Fruit fly (Drosophila melanogaster) whole organism, adult: ENCODE results near the gene CG10035.
A peak's percentile ranks its signal among the peaks of the same experiment; 100 is the strongest.

Experiments
- CG11617 ChIP-seq: fragments of 200-800 bp; sonication (Bioruptor generic); optimal IDR thresholded peaks from 2 replicates; lab custom pipeline; 2017; ENCODE audit warnings: mild to moderate bottlenecking, missing biosample characterization, missing genetic modification reagents, missing genetic modification characterization
- CG12768 ChIP-seq: fragments of 200-800 bp; sonication (Bioruptor generic); optimal IDR thresholded peaks from 2 replicates; lab custom pipeline; 2017; ENCODE audit warnings: missing biosample characterization, missing genetic modification characterization, mild to moderate bottlenecking, moderate library complexity, missing genetic modification reagents
- CG14711 ChIP-seq: fragments of 200-800 bp; sonication (Bioruptor generic); optimal IDR thresholded peaks from 2 replicates; lab custom pipeline; 2018; ENCODE audit warnings: missing biosample characterization, mild to moderate bottlenecking, missing genetic modification characterization, moderate library complexity
- CG1620 ChIP-seq: fragments of 200-800 bp; sonication (Bioruptor generic); optimal IDR thresholded peaks from 2 replicates; lab custom pipeline; 2016; ENCODE audit warnings: missing biosample characterization, missing genetic modification characterization
- CG33017 ChIP-seq: fragments of 200-800 bp; sonication (Bioruptor generic); optimal IDR thresholded peaks from 2 replicates; lab custom pipeline; 2018; ENCODE audit warnings: missing biosample characterization, mild to moderate bottlenecking, missing genetic modification characterization, moderate library complexity
- CG5204 ChIP-seq: fragments of 200-800 bp; sonication (Bioruptor generic); optimal IDR thresholded peaks from 2 replicates; lab custom pipeline; 2016; ENCODE audit warnings: missing biosample characterization, missing genetic modification characterization
- CG7045 ChIP-seq: fragments of 200-800 bp; sonication (Bioruptor generic); optimal IDR thresholded peaks from 2 replicates; lab custom pipeline; 2017; ENCODE audit warnings: missing biosample characterization, mild to moderate bottlenecking, missing genetic modification characterization
- CG7101 ChIP-seq: fragments of 200-800 bp; sonication (Bioruptor generic); optimal IDR thresholded peaks from 2 replicates; lab custom pipeline; 2018; ENCODE audit warnings: missing biosample characterization, mild to moderate bottlenecking, missing genetic modification characterization, moderate library complexity
- Clk ChIP-seq: fragments of 200-800 bp; sonication (Bioruptor generic); optimal IDR thresholded peaks from 2 replicates; lab custom pipeline; 2017; ENCODE audit warnings: missing biosample characterization, missing genetic modification characterization
- Crg-1 ChIP-seq: fragments of 200-800 bp; sonication (Bioruptor generic); optimal IDR thresholded peaks from 2 replicates; lab custom pipeline; 2016; ENCODE audit warnings: missing biosample characterization, missing genetic modification characterization
- Hr96 ChIP-seq: fragments of 200-800 bp; sonication (Bioruptor generic); optimal IDR thresholded peaks from 2 replicates; lab custom pipeline; 2016; ENCODE audit warnings: missing biosample characterization, missing genetic modification characterization
- Mnt ChIP-seq: fragments of 200-800 bp; sonication (Bioruptor generic); optimal IDR thresholded peaks from 2 replicates; lab custom pipeline; 2016; ENCODE audit warnings: missing biosample characterization, mild to moderate bottlenecking, missing genetic modification characterization
- bab1 ChIP-seq: fragments of 200-800 bp; sonication (Bioruptor generic); optimal IDR thresholded peaks from 3 replicates; lab custom pipeline; 2019; ENCODE audit warnings: missing biosample characterization, mild to moderate bottlenecking, missing genetic modification characterization, moderate library complexity
- cic ChIP-seq: fragments of 200-800 bp; sonication (Bioruptor generic); optimal IDR thresholded peaks from 2 replicates; lab custom pipeline; 2017; ENCODE audit warnings: missing biosample characterization, mild to moderate bottlenecking, missing genetic modification characterization, moderate library complexity
- cnc ChIP-seq, 2 experiments: fragments of >200 bp; optimal IDR thresholded peaks; 2 replicates each; lab custom pipeline; 2017
- kay ChIP-seq: fragments of 200-800 bp; sonication (Bioruptor generic); peaks from one replicate; lab custom pipeline; 2016; ENCODE audit warnings: missing biosample characterization, missing genetic modification characterization, borderline replicate concordance
- ovo ChIP-seq: fragments of 200-800 bp; sonication (Bioruptor generic); optimal IDR thresholded peaks from 2 replicates; lab custom pipeline; 2016; ENCODE audit warnings: missing biosample characterization, missing genetic modification characterization
- pad ChIP-seq: fragments of 200-800 bp; sonication (Bioruptor generic); optimal IDR thresholded peaks from 3 replicates; lab custom pipeline; 2017; ENCODE audit warnings: missing biosample characterization, missing genetic modification characterization, mild to moderate bottlenecking, moderate library complexity, missing genetic modification reagents
- tj ChIP-seq: fragments of 200-800 bp; sonication (Bioruptor generic); optimal IDR thresholded peaks from 3 replicates; lab custom pipeline; 2017; ENCODE audit warnings: missing biosample characterization, mild to moderate bottlenecking, missing genetic modification characterization, moderate library complexity
- toe ChIP-seq: fragments of 200-800 bp; sonication (Bioruptor generic); optimal IDR thresholded peaks from 2 replicates; lab custom pipeline; 2016; ENCODE audit warnings: missing biosample characterization, missing genetic modification characterization

The CG10035 gene

dm6 chr3R:12364580-12364979 lies 17.9 kb downstream of the CG10035 start, which contains the start of gene Tim17a1:
TSS of gene Tim17a1 (minus strand) at chr3R:12364680.
- TF ChIP-seq bab1 (GFP tag; lab: Kevin White, UChicago) (no peak), kay (no peak)

dm6 chr3R:12363544-12363943 lies 18.9 kb downstream of the CG10035 start:
- TF ChIP-seq CG33017 (tag; lab: Kevin White, UChicago) (no peak), bab1 (GFP tag; lab: Kevin White, UChicago) (peak; percentile 16), CG7101 (no peak)

- TF ChIP-seq CG5204 (GFP tag; lab: Kevin White, UChicago) (no peak), tj (GFP tag; lab: Kevin White, UChicago) (no peak)
These were observed 20.5 kb downstream of the CG10035 start for dm6 chr3R:12361962-12362497.

- TF ChIP-seq ovo: no peak
- no peak for TF ChIP-seq pad (GFP tag; lab: Kevin White, UChicago)
- TF ChIP-seq CG11617 (GFP tag; lab: Kevin White, UChicago): no peak
- TF ChIP-seq CG5204 (GFP tag; lab: Kevin White, UChicago): no peak
- TF ChIP-seq CG7045 (GFP tag; lab: Kevin White, UChicago): no peak
- no peak for TF ChIP-seq CG12768 (GFP tag; lab: Kevin White, UChicago)
These were observed 22.7 kb downstream of the CG10035 start, which contains the start of gene CG4115 for dm6 chr3R:12359837-12360236. TSS of gene CG4115 (plus strand) at chr3R:12360008.

- TF ChIP-seq bab1 (GFP tag; lab: Kevin White, UChicago): peak; percentile 19
- no peak for TF ChIP-seq ovo
- TF ChIP-seq CG7101: no peak
- peak; percentile 31 for TF ChIP-seq Mnt (GFP tag; lab: Kevin White, UChicago)
- TF ChIP-seq cnc (optimal IDR thresholded peaks at IDR 0.05; lab: Kevin White, UChicago): no peak
These were observed 26.4 kb downstream of the CG10035 start, which contains the start of gene MBD-R2 for dm6 chr3R:12356044-12356443. TSS of gene MBD-R2 (minus strand) at chr3R:12356265.

- TF ChIP-seq ovo (no peak), toe (no peak), Clk (no peak), cic (GFP tag; lab: Kevin White, UChicago) (no peak), CG12768 (GFP tag; lab: Kevin White, UChicago) (no peak), CG1620 (GFP tag; lab: Kevin White, UChicago) (no peak), pad (GFP tag; lab: Kevin White, UChicago) (no peak), Crg-1 (GFP tag; lab: Kevin White, UChicago) (no peak), Hr96 (GFP tag; lab: Kevin White, UChicago) (no peak), CG5204 (GFP tag; lab: Kevin White, UChicago) (no peak), tj (GFP tag; lab: Kevin White, UChicago) (no peak), kay (no peak), CG14711 (tag; lab: Kevin White, UChicago) (no peak), CG11617 (GFP tag; lab: Kevin White, UChicago) (no peak)
These were observed 30.5 kb downstream of the CG10035 start, which contains the start of gene CG10041 for dm6 chr3R:12352003-12352402. TSS of gene CG10041 (minus strand) at chr3R:12352103.

- peak; percentile 4 for TF ChIP-seq CG1620 (GFP tag; lab: Kevin White, UChicago)
- no peak for TF ChIP-seq Crg-1 (GFP tag; lab: Kevin White, UChicago)
- TF ChIP-seq kay: no peak
- no peak for TF ChIP-seq CG5204 (GFP tag; lab: Kevin White, UChicago)
- TF ChIP-seq CG7101: no peak
- TF ChIP-seq toe: peak; percentile 27
- TF ChIP-seq CG7045 (GFP tag; lab: Kevin White, UChicago): no peak
- no peak for TF ChIP-seq Mnt (GFP tag; lab: Kevin White, UChicago)
- TF ChIP-seq ovo: no peak
- TF ChIP-seq Clk: no peak
- peak; percentile 39 for TF ChIP-seq bab1 (GFP tag; lab: Kevin White, UChicago)
- TF ChIP-seq cnc (optimal IDR thresholded peaks at IDR 0.05; lab: Kevin White, UChicago): no peak
These were observed 32.0 kb downstream of the CG10035 start, which contains the start of gene CG10038 for dm6 chr3R:12350497-12350896. TSS of gene CG10038 (minus strand) at chr3R:12350644.

dm6 chr3R:12347659-12348058 lies 34.8 kb downstream of the CG10035 start:
- no peak for TF ChIP-seq CG11617 (GFP tag; lab: Kevin White, UChicago)
- no peak for TF ChIP-seq CG33017 (tag; lab: Kevin White, UChicago)
- TF ChIP-seq Hr96 (GFP tag; lab: Kevin White, UChicago): no peak
- TF ChIP-seq CG12768 (GFP tag; lab: Kevin White, UChicago): no peak
- TF ChIP-seq pad (GFP tag; lab: Kevin White, UChicago): no peak
- TF ChIP-seq kay: peak; percentile 45
